ENCODE assay signal across 1 worm cellular context in genomic region chrX:3678507-3679175, ce11.
A peak's percentile ranks its signal among the peaks of the same experiment; 100 is the strongest.
TF ChIP-seq lines count a peak whose summit lies in the region.

TSS of gene tag-52 (minus strand) at chrX:3678557.

TF ChIP-seq in whole organism, L1 larva, 84 proteins besides CTCF, POLR2A, EP300 and RAD21 (continued from another document):
- no peak for TF ChIP-seq fos-1 (tag; optimal IDR thresholded peaks at IDR 0.05; lab: Kevin White, UChicago)
- TF ChIP-seq F16B12.6 (tag; optimal IDR thresholded peaks at IDR 0.05; lab: Kevin White, UChicago) = peak; percentile 9
- no peak for TF ChIP-seq mef-2 (tag; optimal IDR thresholded peaks at IDR 0.05; lab: Kevin White, UChicago)
- TF ChIP-seq mdl-1 (tag; optimal IDR thresholded peaks at IDR 0.05; lab: Kevin White, UChicago) = peak in 1 of 2 experiments; percentile 33
- TF ChIP-seq lin-35 (GFP tag; optimal IDR thresholded peaks at IDR 0.05; lab: Kevin White, UChicago) = peak; percentile 39 to 66
- TF ChIP-seq nhr-90 (tag; optimal IDR thresholded peaks at IDR 0.05; lab: Kevin White, UChicago; ENCODE audit: poor library complexity) = peak; percentile 39
- TF ChIP-seq ceh-63 (GFP tag; optimal IDR thresholded peaks at IDR 0.05; lab: Kevin White, UChicago) = peak; percentile 97
- TF ChIP-seq blmp-1 (tag; optimal IDR thresholded peaks at IDR 0.05; lab: Kevin White, UChicago) = peak; percentile 53
- no peak for TF ChIP-seq hpl-2 (GFP tag; optimal IDR thresholded peaks at IDR 0.05; lab: Kevin White, UChicago)
- no peak for TF ChIP-seq dsc-1 (tag; optimal IDR thresholded peaks at IDR 0.05; lab: Kevin White, UChicago)
- TF ChIP-seq C34B4.2 (tag; optimal IDR thresholded peaks at IDR 0.05; lab: Kevin White, UChicago) = no peak
- TF ChIP-seq fkh-8 (tag; optimal IDR thresholded peaks at IDR 0.05; lab: Kevin White, UChicago) = peak; percentile 17
- TF ChIP-seq ceh-82 (tag; optimal IDR thresholded peaks at IDR 0.05; lab: Kevin White, UChicago) = no peak
- TF ChIP-seq mep-1 (tag; optimal IDR thresholded peaks at IDR 0.05; lab: Kevin White, UChicago) = peak; percentile 53
- TF ChIP-seq lir-3 (tag; optimal IDR thresholded peaks at IDR 0.05; lab: Kevin White, UChicago; ENCODE audit: poor library complexity) = peak; percentile 28
- TF ChIP-seq ets-5 (GFP tag; IDR thresholded peaks at IDR 0.05; lab: Robert Waterston, UW) = no peak
- no peak for TF ChIP-seq unc-98 (GFP tag; IDR thresholded peaks at IDR 0.05; lab: Robert Waterston, UW)
- no peak for TF ChIP-seq skn-1 (tag; optimal IDR thresholded peaks at IDR 0.05; lab: Kevin White, UChicago)
- TF ChIP-seq jun-1 (tag; optimal IDR thresholded peaks at IDR 0.05; lab: Kevin White, UChicago) = no peak
- TF ChIP-seq sup-37 (GFP tag; optimal IDR thresholded peaks at IDR 0.05; lab: Kevin White, UChicago) = no peak
- TF ChIP-seq unc-62 (GFP tag; optimal IDR thresholded peaks at IDR 0.05; lab: Kevin White, UChicago) = no peak
- TF ChIP-seq efl-1 (optimal IDR thresholded peaks at IDR 0.05; lab: Kevin White, UChicago) = peak in 1 of 2 experiments; percentile 65
- TF ChIP-seq efl-1 (GFP tag; optimal IDR thresholded peaks at IDR 0.05 in 1 of 2; lab: Kevin White, UChicago) = peak; percentile 68 to 97
- TF ChIP-seq Y116A8C.19 (tag; optimal IDR thresholded peaks at IDR 0.05; lab: Kevin White, UChicago; ENCODE audit: borderline replicate concordance) = no peak
- peak in 2 of 6 experiments; percentile 35 to 39 for TF ChIP-seq elt-3 (tag; optimal IDR thresholded peaks at IDR 0.05; lab: Kevin White, UChicago)
- TF ChIP-seq pqm-1 (tag; optimal IDR thresholded peaks at IDR 0.05; lab: Kevin White, UChicago) = no peak
- TF ChIP-seq dpl-1 (GFP tag; optimal IDR thresholded peaks at IDR 0.05; lab: Kevin White, UChicago) = peak; percentile 27 to 70 (median 48)
- peak in 1 of 2 experiments; percentile 29 for TF ChIP-seq lsy-2 (tag; optimal IDR thresholded peaks at IDR 0.05; lab: Kevin White, UChicago)
